Fruit fly (Drosophila melanogaster) whole organism, embryonic: Measurements from ENCODE around the gene Vps29.

Source experiments
- Adf1 ChIP-seq: fragments of 200-800 bp; sonication (Bioruptor generic); IDR thresholded peaks from 2 replicates; pipeline ENCODE4 v1.3.6; 2022; ENCODE audit warnings: missing biosample characterization, missing genetic modification characterization
- CG10959 ChIP-seq: fragments of 200-800 bp; sonication (Bioruptor generic); IDR thresholded peaks from 2 replicates; pipeline ENCODE4 v1.3.6; 2022; ENCODE audit warnings: missing biosample characterization, missing genetic modification characterization
- CG11247 ChIP-seq: fragments of 200-800 bp; sonication (Bioruptor generic); IDR thresholded peaks from 2 replicates; pipeline ENCODE4 v1.3.6; 2022; ENCODE audit warnings: missing biosample characterization, missing genetic modification characterization
- CG11398 ChIP-seq: fragments of 200-800 bp; sonication (Bioruptor generic); optimal IDR thresholded peaks from 2 replicates; lab custom pipeline; 2016; ENCODE audit warnings: missing biosample characterization, missing genetic modification characterization
- CG14441 ChIP-seq: fragments of 200-800 bp; sonication (Bioruptor generic); IDR thresholded peaks from 2 replicates; pipeline ENCODE4 v1.3.6; 2022; ENCODE audit warnings: missing biosample characterization, missing genetic modification characterization
- CG14965 ChIP-seq: fragments of 200-800 bp; sonication (Bioruptor generic); optimal IDR thresholded peaks from 2 replicates; lab custom pipeline; 2016; ENCODE audit warnings: missing biosample characterization, missing genetic modification characterization, borderline replicate concordance
- CG17361 ChIP-seq: fragments of 200-800 bp; sonication (Bioruptor generic); IDR thresholded peaks from 3 replicates; pipeline ENCODE4 v1.3.6; 2022; ENCODE audit warnings: missing biosample characterization, missing genetic modification characterization
- CG17802 ChIP-seq: fragments of 200-800 bp; sonication (Bioruptor generic); optimal IDR thresholded peaks from 2 replicates; lab custom pipeline; 2018; ENCODE audit warnings: missing biosample characterization, mild to moderate bottlenecking, missing genetic modification characterization, moderate library complexity
- CG17829 ChIP-seq: fragments of 200-800 bp; optimal IDR thresholded peaks from 2 replicates; lab custom pipeline; 2019; ENCODE audit warnings: missing biosample characterization, mild to moderate bottlenecking, missing genetic modification characterization, moderate library complexity
- CG2116 ChIP-seq: fragments of 200-800 bp; sonication (Bioruptor generic); optimal IDR thresholded peaks from 3 replicates; lab custom pipeline; 2018; ENCODE audit warnings: missing biosample characterization, mild to moderate bottlenecking, missing genetic modification characterization
- CG2120 ChIP-seq: fragments of 200-800 bp; sonication (Bioruptor generic); optimal IDR thresholded peaks from 3 replicates; lab custom pipeline; 2016; ENCODE audit warnings: missing biosample characterization, missing genetic modification characterization
- CG32532 ChIP-seq: fragments of 200-800 bp; sonication (Bioruptor generic); IDR thresholded peaks from 2 replicates; pipeline ENCODE4 v1.3.6; 2022; ENCODE audit warnings: missing biosample characterization, missing genetic modification characterization
- CG34376 ChIP-seq: fragments of 200-800 bp; sonication (Bioruptor generic); optimal IDR thresholded peaks from 2 replicates; lab custom pipeline; 2018; ENCODE audit warnings: missing biosample characterization, mild to moderate bottlenecking, missing genetic modification characterization
- CG4424 ChIP-seq: fragments of 200-800 bp; sonication (Bioruptor generic); optimal IDR thresholded peaks from 3 replicates; lab custom pipeline; 2016; ENCODE audit warnings: missing biosample characterization, missing genetic modification characterization
- CG4730 ChIP-seq: fragments of 200-800 bp; sonication (Bioruptor generic); IDR thresholded peaks from 2 replicates; pipeline ENCODE4 v1.3.6; 2022; ENCODE audit warnings: missing biosample characterization, missing genetic modification characterization
- CG7271 ChIP-seq: fragments of 200-800 bp; sonication (Bioruptor generic); optimal IDR thresholded peaks from 2 replicates; lab custom pipeline; 2018; ENCODE audit warnings: missing biosample characterization, mild to moderate bottlenecking, missing genetic modification characterization, moderate library complexity
- CG8089 ChIP-seq: fragments of 200-800 bp; sonication (Bioruptor generic); optimal IDR thresholded peaks from 3 replicates; lab custom pipeline; 2016; ENCODE audit warnings: missing biosample characterization, missing genetic modification characterization
- CG8290 ChIP-seq, 3 experiments: fragments of 200-800 bp; sonication (Bioruptor generic); optimal IDR thresholded peaks; 2 replicates each; lab custom pipeline; 2016 to 2019; ENCODE audit warnings: missing biosample characterization in 3 of 3, missing genetic modification characterization in 3 of 3, mild to moderate bottlenecking in 2 of 3, moderate library complexity in 1 of 3
- CG9215 ChIP-seq: fragments of 200-800 bp; sonication (Bioruptor generic); IDR thresholded peaks from 2 replicates; pipeline ENCODE4 v1.3.6; 2022; ENCODE audit warnings: missing biosample characterization, missing genetic modification characterization
- CG9609 ChIP-seq: fragments of 200-800 bp; sonication (Bioruptor generic); optimal IDR thresholded peaks from 3 replicates; lab custom pipeline; 2016; ENCODE audit warnings: missing biosample characterization, missing genetic modification characterization
- Dip3 ChIP-seq: fragments of 200-800 bp; sonication (Bioruptor generic); optimal IDR thresholded peaks from 3 replicates; lab custom pipeline; 2016; ENCODE audit warnings: missing biosample characterization, missing genetic modification characterization
- Eip74EF ChIP-seq, 2 experiments: fragments of 200-800 bp in 1 of 2; fragments of >200 bp in 1 of 2; sonication (Bioruptor generic) in 1 of 2; optimal IDR thresholded peaks; 2 replicates each; lab custom pipeline; 2017 to 2019; ENCODE audit warnings: missing biosample characterization in 2 of 2, missing genetic modification characterization in 2 of 2, mild to moderate bottlenecking in 1 of 2, moderate library complexity in 1 of 2
- Gsc ChIP-seq: fragments of 200-800 bp; sonication (Bioruptor generic); IDR thresholded peaks from 2 replicates; pipeline ENCODE4 v1.3.6; 2022; ENCODE audit warnings: missing biosample characterization, missing genetic modification characterization
- HHEX ChIP-seq: fragments of 200-800 bp; sonication (Bioruptor generic); optimal IDR thresholded peaks from 3 replicates; lab custom pipeline; 2017; ENCODE audit warnings: missing biosample characterization, mild to moderate bottlenecking, missing genetic modification characterization, missing genetic modification reagents
- HLH3B ChIP-seq: fragments of 200-800 bp; sonication (Bioruptor generic); IDR thresholded peaks from 2 replicates; pipeline ENCODE4 v1.3.6; 2022; ENCODE audit warnings: missing biosample characterization, missing genetic modification characterization
- Hmr ChIP-seq: fragments of 200-800 bp; sonication (Bioruptor generic); optimal IDR thresholded peaks from 3 replicates; lab custom pipeline; 2017; ENCODE audit warnings: mild to moderate bottlenecking, missing biosample characterization, missing genetic modification reagents, missing genetic modification characterization
- Lpt ChIP-seq: fragments of >200 bp; optimal IDR thresholded peaks from 2 replicates; lab custom pipeline; 2018; ENCODE audit warnings: missing biosample characterization, missing genetic modification characterization
- PHDP ChIP-seq: fragments of 200-800 bp; sonication (Bioruptor generic); optimal IDR thresholded peaks from 3 replicates; lab custom pipeline; 2018; ENCODE audit warnings: missing biosample characterization, mild to moderate bottlenecking, missing genetic modification characterization, moderate library complexity
- Tbp ChIP-seq: fragments of >200 bp; optimal IDR thresholded peaks from 2 replicates; lab custom pipeline; 2018; ENCODE audit warnings: missing biosample characterization, missing genetic modification characterization
- bab2 ChIP-seq: fragments of 200-800 bp; sonication (Bioruptor generic); optimal IDR thresholded peaks from 2 replicates; lab custom pipeline; 2016; ENCODE audit warnings: missing biosample characterization, missing genetic modification characterization
- cad ChIP-seq: fragments of >200 bp; optimal IDR thresholded peaks from 2 replicates; lab custom pipeline; 2017; ENCODE audit warnings: missing biosample characterization, missing genetic modification characterization
- cato ChIP-seq: fragments of 200-800 bp; sonication (Bioruptor generic); optimal IDR thresholded peaks from 2 replicates; lab custom pipeline; 2016; ENCODE audit warnings: missing biosample characterization, missing genetic modification characterization, borderline replicate concordance
- chinmo ChIP-seq: fragments of 200-800 bp; sonication (Bioruptor generic); IDR thresholded peaks from 4 replicates; pipeline ENCODE4 v1.3.6; 2022; ENCODE audit warnings: missing biosample characterization, missing genetic modification characterization; ENCODE audit not compliant: partially characterized antibody
- chn ChIP-seq: fragments of 200-800 bp; sonication (Bioruptor generic); optimal IDR thresholded peaks from 2 replicates; lab custom pipeline; 2016; ENCODE audit warnings: missing biosample characterization, missing genetic modification characterization
- exex ChIP-seq: fragments of 200-800 bp; sonication (Bioruptor generic); optimal IDR thresholded peaks from 4 replicates; lab custom pipeline; 2018; ENCODE audit warnings: missing biosample characterization, mild to moderate bottlenecking, missing genetic modification characterization, moderate library complexity
- fd3F ChIP-seq: fragments of 200-800 bp; sonication (Bioruptor generic); optimal IDR thresholded peaks from 2 replicates; lab custom pipeline; 2018; ENCODE audit warnings: missing biosample characterization, mild to moderate bottlenecking, missing genetic modification characterization, moderate library complexity
- grau ChIP-seq: fragments of 200-800 bp; optimal IDR thresholded peaks from 3 replicates; lab custom pipeline; 2019; ENCODE audit warnings: missing biosample characterization, mild to moderate bottlenecking, missing genetic modification characterization, moderate library complexity
- grn ChIP-seq: fragments of 200-800 bp; sonication (Bioruptor generic); optimal IDR thresholded peaks from 3 replicates; lab custom pipeline; 2017; ENCODE audit warnings: missing biosample characterization, missing genetic modification characterization
- hb ChIP-seq: fragments of 200-800 bp; sonication (Bioruptor generic); IDR thresholded peaks from 3 replicates; pipeline ENCODE4 v1.3.6; 2022; ENCODE audit warnings: missing biosample characterization, missing genetic modification characterization; ENCODE audit not compliant: partially characterized antibody
- hbn ChIP-seq: fragments of 200-800 bp; sonication (Bioruptor generic); IDR thresholded peaks from 2 replicates; pipeline ENCODE4 v1.3.6; 2022; ENCODE audit warnings: missing biosample characterization, missing genetic modification characterization; ENCODE audit not compliant: partially characterized antibody
- hth ChIP-seq: fragments of >200 bp; optimal IDR thresholded peaks from 2 replicates; lab custom pipeline; 2017; ENCODE audit warnings: inconsistent platforms
- ind ChIP-seq: fragments of 200-800 bp; sonication (Bioruptor generic); optimal IDR thresholded peaks from 3 replicates; lab custom pipeline; 2016; ENCODE audit warnings: missing biosample characterization, missing genetic modification characterization
- insv ChIP-seq, 2 experiments: fragments of 200-800 bp; sonication (Bioruptor generic); optimal IDR thresholded peaks; 3 replicates each; lab custom pipeline; 2016 to 2018; ENCODE audit warnings: missing biosample characterization in 2 of 2, missing genetic modification characterization in 2 of 2
- pfk ChIP-seq: fragments of 200-800 bp; sonication (Bioruptor generic); optimal IDR thresholded peaks from 2 replicates; lab custom pipeline; 2018; ENCODE audit warnings: missing biosample characterization, mild to moderate bottlenecking, missing genetic modification characterization, moderate library complexity
- phol ChIP-seq: fragments of 200-800 bp; sonication (Bioruptor generic); optimal IDR thresholded peaks from 3 replicates; lab custom pipeline; 2018; ENCODE audit warnings: missing biosample characterization, mild to moderate bottlenecking, missing genetic modification characterization, moderate library complexity
- schlank ChIP-seq: fragments of 200-800 bp; sonication (Bioruptor generic); optimal IDR thresholded peaks from 2 replicates; lab custom pipeline; 2018; ENCODE audit warnings: missing biosample characterization, mild to moderate bottlenecking, missing genetic modification characterization
- ttk ChIP-seq: fragments of 200-800 bp; sonication (Bioruptor generic); IDR thresholded peaks from 2 replicates; pipeline ENCODE4 v2.1.2; 2022; ENCODE audit warnings: missing biosample characterization, missing genetic modification characterization
- tup ChIP-seq: fragments of 200-800 bp; sonication (Bioruptor generic); optimal IDR thresholded peaks from 2 replicates; lab custom pipeline; 2016; ENCODE audit warnings: missing biosample characterization, mild to moderate bottlenecking, missing genetic modification characterization, moderate library complexity
- vfl ChIP-seq: fragments of 200-800 bp; sonication (Bioruptor generic); optimal IDR thresholded peaks from 2 replicates; lab custom pipeline; 2016; ENCODE audit warnings: missing biosample characterization, missing genetic modification characterization
- wdn ChIP-seq: fragments of 200-800 bp; sonication (Bioruptor generic); IDR thresholded peaks from 2 replicates; pipeline ENCODE4 v1.3.6; 2022; ENCODE audit warnings: missing biosample characterization, missing genetic modification characterization
- wor ChIP-seq: fragments of 200-800 bp; sonication (Bioruptor generic); IDR thresholded peaks from 2 replicates; pipeline ENCODE4 v1.3.6; 2022; ENCODE audit warnings: missing biosample characterization, missing genetic modification characterization
- zfh1 ChIP-seq: fragments of 200-800 bp; sonication (Bioruptor generic); IDR thresholded peaks from 3 replicates; pipeline ENCODE4 v1.3.6; 2022; ENCODE audit warnings: missing biosample characterization, missing genetic modification characterization

Vps29 gene

dm6 chr2L:1125437-1125836 is 25.1 kb upstream of the Vps29 start:
- TF ChIP-seq CG34376 (peak; percentile 76), CG8089 (GFP tag; lab: Kevin White, UChicago) (no peak), hbn (GFP tag; lab: Robert Waterston, UW) (no peak), CG14441 (no peak), grau (tag; lab: Kevin White, UChicago) (no peak), HHEX (GFP tag; lab: Kevin White, UChicago) (peak; percentile 44), CG32532 (GFP tag; lab: Robert Waterston, UW) (peak; percentile 10; the same call in 1 of the 2 replicates), insv (GFP tag; optimal IDR thresholded peaks at IDR 0.05; lab: Kevin White, UChicago) (no peak), zfh1 (no peak), CG10959 (GFP tag; lab: Robert Waterston, UW) (no peak), Lpt (GFP tag; lab: Kevin White, UChicago) (no peak), exex (peak; percentile 53), CG7271 (tag; lab: Kevin White, UChicago) (no peak), pfk (GFP tag; lab: Kevin White, UChicago) (no peak), wor (no peak), Adf1 (GFP tag; lab: Robert Waterston, UW) (no peak), ttk (GFP tag; lab: Robert Waterston, UW) (no peak), CG11247 (GFP tag; lab: Robert Waterston, UW) (no peak), CG2116 (GFP tag; lab: Kevin White, UChicago) (no peak), ind (GFP tag; lab: Kevin White, UChicago) (no peak), CG4730 (GFP tag; lab: Robert Waterston, UW) (no peak), CG17829 (tag; lab: Kevin White, UChicago) (no peak), cad (GFP tag; lab: Kevin White, UChicago) (no peak), Tbp (GFP tag; lab: Kevin White, UChicago) (no peak), grn (GFP tag; lab: Kevin White, UChicago) (peak; percentile 18), fd3F (GFP tag; lab: Kevin White, UChicago) (no peak), hth (lab: Kevin White, UChicago) (no peak), CG17361 (GFP tag; lab: Robert Waterston, UW) (no peak), phol (no peak), bab2 (GFP tag; lab: Kevin White, UChicago) (no peak), HLH3B (no peak), CG8290 (GFP tag; optimal IDR thresholded peaks at IDR 0.05; lab: Kevin White, UChicago) (no peak), CG8290 (tag; optimal IDR thresholded peaks at IDR 0.05; lab: Kevin White, UChicago) (peak in 1 of 2 experiments; percentile 61), chn (GFP tag; lab: Kevin White, UChicago) (no peak), hb (GFP tag; lab: Robert Waterston, UW) (no peak), Eip74EF (GFP tag; optimal IDR thresholded peaks at IDR 0.05; lab: Kevin White, UChicago) (no peak), cato (GFP tag; lab: Kevin White, UChicago) (no peak), Gsc (GFP tag; lab: Robert Waterston, UW) (no peak), tup (GFP tag; lab: Kevin White, UChicago) (no peak), PHDP (tag; lab: Kevin White, UChicago) (peak; percentile 8), CG4424 (no peak), CG14965 (GFP tag; lab: Kevin White, UChicago) (no peak), CG9609 (GFP tag; lab: Kevin White, UChicago) (no peak), CG17802 (tag; lab: Kevin White, UChicago) (no peak), wdn (GFP tag; lab: Robert Waterston, UW) (0 out of 2 replicates have a peak, but pooled peaks have one; percentile 7), Hmr (GFP tag; lab: Kevin White, UChicago) (peak; percentile 1), schlank (tag; lab: Kevin White, UChicago) (peak; percentile 26), vfl (GFP tag; lab: Kevin White, UChicago) (no peak), CG2120 (GFP tag; lab: Kevin White, UChicago) (peak; percentile 18), CG9215 (no peak), chinmo (GFP tag; lab: Robert Waterston, UW) (peak; percentile 79; the same call in 2 of the 4 replicates), CG11398 (GFP tag; lab: Kevin White, UChicago) (no peak), Dip3 (GFP tag; lab: Kevin White, UChicago) (no peak)
